Fruit fly (Drosophila melanogaster) whole organism, embryonic: ENCODE data around the gene Sf3b6.
A peak's percentile ranks its signal among the peaks of the same experiment; 100 is the strongest.

Source experiments
- Ada2b ChIP-seq: fragments of 200-800 bp; sonication (Bioruptor generic); IDR thresholded peaks from 2 replicates; pipeline ENCODE4 v1.3.6; 2022; ENCODE audit warnings: missing biosample characterization, missing genetic modification characterization
- Atf-2 ChIP-seq: fragments of 200-800 bp; sonication (Bioruptor generic); optimal IDR thresholded peaks from 2 replicates; lab custom pipeline; 2016; ENCODE audit warnings: missing biosample characterization, missing genetic modification characterization
- CG11247 ChIP-seq: fragments of 200-800 bp; sonication (Bioruptor generic); IDR thresholded peaks from 2 replicates; pipeline ENCODE4 v1.3.6; 2022; ENCODE audit warnings: missing biosample characterization, missing genetic modification characterization
- CG11504 ChIP-seq: fragments of 200-800 bp; sonication (Bioruptor generic); optimal IDR thresholded peaks from 3 replicates; lab custom pipeline; 2019; ENCODE audit warnings: missing biosample characterization, mild to moderate bottlenecking, missing genetic modification characterization, moderate library complexity
- CG12391 ChIP-seq: fragments of 200-800 bp; sonication (Bioruptor generic); optimal IDR thresholded peaks from 3 replicates; lab custom pipeline; 2018; ENCODE audit warnings: missing biosample characterization, mild to moderate bottlenecking, missing genetic modification characterization, moderate library complexity
- CG12744 ChIP-seq: fragments of 200-800 bp; sonication (Bioruptor generic); optimal IDR thresholded peaks from 2 replicates; lab custom pipeline; 2016; ENCODE audit warnings: missing biosample characterization, missing genetic modification characterization
- CG13624 ChIP-seq: fragments of 200-800 bp; sonication (Bioruptor generic); optimal IDR thresholded peaks from 2 replicates; lab custom pipeline; 2016; ENCODE audit warnings: missing biosample characterization, missing genetic modification characterization
- CG1647 ChIP-seq: fragments of 200-800 bp; sonication (Bioruptor generic); optimal IDR thresholded peaks from 3 replicates; lab custom pipeline; 2016; ENCODE audit warnings: missing biosample characterization, missing genetic modification characterization
- CG17186 ChIP-seq: fragments of 200-800 bp; sonication (Bioruptor generic); optimal IDR thresholded peaks from 3 replicates; lab custom pipeline; 2017; ENCODE audit warnings: missing biosample characterization, missing genetic modification reagents, missing genetic modification characterization
- CG17568 ChIP-seq: fragments of 200-800 bp; sonication (Bioruptor generic); optimal IDR thresholded peaks from 2 replicates; lab custom pipeline; 2018; ENCODE audit warnings: missing biosample characterization, mild to moderate bottlenecking, missing genetic modification characterization, moderate library complexity
- CG17802 ChIP-seq: fragments of 200-800 bp; sonication (Bioruptor generic); optimal IDR thresholded peaks from 2 replicates; lab custom pipeline; 2018; ENCODE audit warnings: missing biosample characterization, mild to moderate bottlenecking, missing genetic modification characterization, moderate library complexity
- CG17829 ChIP-seq: fragments of 200-800 bp; optimal IDR thresholded peaks from 2 replicates; lab custom pipeline; 2019; ENCODE audit warnings: missing biosample characterization, mild to moderate bottlenecking, missing genetic modification characterization, moderate library complexity
- CG2199 ChIP-seq: fragments of 200-800 bp; sonication (Bioruptor generic); IDR thresholded peaks from 3 replicates; pipeline ENCODE4 v1.3.6; 2022; ENCODE audit warnings: missing biosample characterization, missing genetic modification characterization
- CG2889 ChIP-seq: fragments of 200-800 bp; sonication (Bioruptor generic); IDR thresholded peaks from 3 replicates; pipeline ENCODE4 v1.3.6; 2022; ENCODE audit warnings: missing biosample characterization, missing genetic modification characterization
- CG30403 ChIP-seq: fragments of 200-800 bp; sonication (Bioruptor generic); optimal IDR thresholded peaks from 3 replicates; lab custom pipeline; 2016; ENCODE audit warnings: missing biosample characterization, missing genetic modification characterization
- CG31441 ChIP-seq: fragments of 200-800 bp; sonication (Bioruptor generic); IDR thresholded peaks from 2 replicates; pipeline ENCODE4 v1.3.6; 2022; ENCODE audit warnings: missing biosample characterization, missing genetic modification characterization
- CG34422 ChIP-seq: fragments of 200-800 bp; sonication (Bioruptor generic); IDR thresholded peaks from 3 replicates; pipeline ENCODE4 v1.3.6; 2022; ENCODE audit warnings: missing biosample characterization, missing genetic modification characterization
- CG43689 ChIP-seq: fragments of 200-800 bp; sonication (Bioruptor generic); IDR thresholded peaks from 2 replicates; pipeline ENCODE4 v1.3.6; 2022; ENCODE audit warnings: missing biosample characterization, missing genetic modification characterization
- CG7271 ChIP-seq: fragments of 200-800 bp; sonication (Bioruptor generic); optimal IDR thresholded peaks from 2 replicates; lab custom pipeline; 2018; ENCODE audit warnings: missing biosample characterization, mild to moderate bottlenecking, missing genetic modification characterization, moderate library complexity
- CG8944 ChIP-seq: fragments of 200-800 bp; sonication (Bioruptor generic); optimal IDR thresholded peaks from 3 replicates; lab custom pipeline; 2016; ENCODE audit warnings: missing biosample characterization, missing genetic modification characterization
- Dfd ChIP-seq, 2 experiments: fragments of >200 bp; optimal IDR thresholded peaks; 2 replicates each; lab custom pipeline; 2017; ENCODE audit warnings: missing biosample characterization in 2 of 2, missing genetic modification characterization in 2 of 2
- Dll ChIP-seq: fragments of 200-800 bp; sonication (Bioruptor generic); IDR thresholded peaks from 4 replicates; pipeline ENCODE4 v1.3.6; 2022; ENCODE audit warnings: missing biosample characterization, missing genetic modification characterization; ENCODE audit not compliant: partially characterized antibody
- Doc3 ChIP-seq: fragments of 200-800 bp; sonication (Bioruptor generic); IDR thresholded peaks from 3 replicates; pipeline ENCODE4 v1.3.6; 2022; ENCODE audit warnings: missing biosample characterization, missing genetic modification characterization; ENCODE audit not compliant: partially characterized antibody
- Gsc ChIP-seq: fragments of 200-800 bp; sonication (Bioruptor generic); IDR thresholded peaks from 2 replicates; pipeline ENCODE4 v1.3.6; 2022; ENCODE audit warnings: missing biosample characterization, missing genetic modification characterization
- Hand ChIP-seq: fragments of 200-800 bp; sonication (Bioruptor generic); optimal IDR thresholded peaks from 2 replicates; lab custom pipeline; 2017; ENCODE audit warnings: mild to moderate bottlenecking, missing biosample characterization, missing genetic modification reagents, missing genetic modification characterization
- NC2α ChIP-seq: fragments of 200-800 bp; sonication (Bioruptor generic); optimal IDR thresholded peaks from 2 replicates; lab custom pipeline; 2016; ENCODE audit warnings: missing biosample characterization, missing genetic modification characterization
- Nf-YB ChIP-seq: fragments of 200-800 bp; sonication (Bioruptor generic); optimal IDR thresholded peaks from 3 replicates; lab custom pipeline; 2019; ENCODE audit warnings: missing biosample characterization, mild to moderate bottlenecking, missing genetic modification characterization, moderate library complexity
- Oaz ChIP-seq: fragments of 200-800 bp; sonication (Bioruptor generic); IDR thresholded peaks from 2 replicates; pipeline ENCODE4 v1.3.6; 2022; ENCODE audit warnings: missing biosample characterization, missing genetic modification characterization
- Poxn ChIP-seq: fragments of 200-800 bp; sonication (Bioruptor generic); IDR thresholded peaks from 2 replicates; pipeline ENCODE4 v1.3.6; 2022; ENCODE audit warnings: missing biosample characterization, missing genetic modification characterization
- Ptx1 ChIP-seq: fragments of 200-800 bp; sonication (Bioruptor generic); IDR thresholded peaks from 2 replicates; pipeline ENCODE4 v1.3.6; 2022; ENCODE audit warnings: missing biosample characterization, missing genetic modification characterization
- Sry-β ChIP-seq: fragments of 200-800 bp; sonication (Bioruptor generic); optimal IDR thresholded peaks from 2 replicates; lab custom pipeline; 2018; ENCODE audit warnings: missing biosample characterization, mild to moderate bottlenecking, missing genetic modification characterization, moderate library complexity
- Taf1 ChIP-seq: fragments of 200-800 bp; sonication (Bioruptor generic); IDR thresholded peaks from 2 replicates; pipeline ENCODE4 v1.3.6; 2022; ENCODE audit warnings: missing biosample characterization, missing genetic modification characterization
- ac ChIP-seq: fragments of 200-800 bp; sonication (Bioruptor generic); optimal IDR thresholded peaks from 3 replicates; lab custom pipeline; 2017; ENCODE audit warnings: missing biosample characterization, mild to moderate bottlenecking, missing genetic modification characterization
- al ChIP-seq: fragments of 200-800 bp; sonication (Bioruptor generic); IDR thresholded peaks from 2 replicates; pipeline ENCODE4 v1.3.6; 2022; ENCODE audit warnings: missing biosample characterization, missing genetic modification characterization
- ap ChIP-seq: fragments of 200-800 bp; sonication (Bioruptor generic); IDR thresholded peaks from 2 replicates; pipeline ENCODE4 v1.3.6; 2022; ENCODE audit warnings: missing biosample characterization, missing genetic modification characterization
- br ChIP-seq: fragments of >200 bp; optimal IDR thresholded peaks from 2 replicates; lab custom pipeline; 2017
- cad ChIP-seq: fragments of >200 bp; optimal IDR thresholded peaks from 2 replicates; lab custom pipeline; 2017; ENCODE audit warnings: missing biosample characterization, missing genetic modification characterization
- cg ChIP-seq: fragments of 200-800 bp; sonication (Bioruptor generic); optimal IDR thresholded peaks from 3 replicates; lab custom pipeline; 2019; ENCODE audit warnings: missing biosample characterization, mild to moderate bottlenecking, missing genetic modification characterization, moderate library complexity
- ems ChIP-seq: fragments of 200-800 bp; sonication (Bioruptor generic); optimal IDR thresholded peaks from 3 replicates; lab custom pipeline; 2016; ENCODE audit warnings: missing biosample characterization, missing genetic modification characterization
- ewg ChIP-seq: fragments of 200-800 bp; sonication (Bioruptor generic); optimal IDR thresholded peaks from 3 replicates; lab custom pipeline; 2017; ENCODE audit warnings: mild to moderate bottlenecking, missing biosample characterization, missing genetic modification reagents, missing genetic modification characterization
- her ChIP-seq: fragments of 200-800 bp; sonication (Bioruptor generic); optimal IDR thresholded peaks from 2 replicates; lab custom pipeline; 2016; ENCODE audit warnings: missing biosample characterization, missing genetic modification characterization
- kay ChIP-seq: fragments of 200-800 bp; sonication (Bioruptor generic); optimal IDR thresholded peaks from 2 replicates; lab custom pipeline; 2016; ENCODE audit warnings: missing biosample characterization, missing genetic modification characterization
- klu ChIP-seq: fragments of 200-800 bp; sonication (Bioruptor generic); IDR thresholded peaks from 2 replicates; pipeline ENCODE4 v1.3.6; 2022; ENCODE audit warnings: missing biosample characterization, missing genetic modification characterization
- lilli ChIP-seq: fragments of 200-800 bp; sonication (Bioruptor generic); optimal IDR thresholded peaks from 3 replicates; lab custom pipeline; 2016; ENCODE audit warnings: missing biosample characterization, missing genetic modification characterization
- lmd ChIP-seq: fragments of 200-800 bp; sonication (Bioruptor generic); IDR thresholded peaks from 2 replicates; pipeline ENCODE4 v1.3.6; 2022; ENCODE audit warnings: missing biosample characterization, missing genetic modification characterization
- row ChIP-seq: fragments of 200-800 bp; sonication (Bioruptor generic); IDR thresholded peaks from 3 replicates; pipeline ENCODE4 v1.3.6; 2022; ENCODE audit warnings: missing biosample characterization, missing genetic modification characterization
- sc ChIP-seq, 3 experiments: fragments of >200 bp in 2 of 3; fragments of 200-800 bp in 1 of 3; sonication (Bioruptor generic) in 1 of 3; optimal IDR thresholded peaks; 2 replicates in 2 of 3; 3 replicates in 1 of 3; lab custom pipeline; 2017; ENCODE audit warnings: mild to moderate bottlenecking in 1 of 3, missing biosample characterization in 1 of 3, missing genetic modification characterization in 1 of 3, missing genetic modification reagents in 1 of 3
- shn ChIP-seq: fragments of 200-800 bp; sonication (Bioruptor generic); optimal IDR thresholded peaks from 3 replicates; lab custom pipeline; 2016; ENCODE audit warnings: missing biosample characterization, missing genetic modification characterization
- slou ChIP-seq: fragments of 200-800 bp; sonication (Bioruptor generic); optimal IDR thresholded peaks from 3 replicates; lab custom pipeline; 2016; ENCODE audit warnings: missing biosample characterization, missing genetic modification characterization
- sna ChIP-seq: fragments of 200-800 bp; sonication (Bioruptor generic); IDR thresholded peaks from 2 replicates; pipeline ENCODE4 v1.3.6; 2022; ENCODE audit warnings: missing biosample characterization, missing genetic modification characterization; ENCODE audit not compliant: partially characterized antibody
- vnd ChIP-seq: fragments of 200-800 bp; sonication (Bioruptor generic); IDR thresholded peaks from 3 replicates; pipeline ENCODE4 v1.3.6; 2022; ENCODE audit warnings: missing biosample characterization, missing genetic modification characterization; ENCODE audit not compliant: partially characterized antibody

The Sf3b6 gene

dm6 chr3L:6215976-6216786 is 23.2 kb upstream of the Sf3b6 start (continued):
- TF ChIP-seq Atf-2: no peak
- peak; percentile 49; the same call in 1 of the 3 replicates for TF ChIP-seq CG2199 (GFP tag; lab: Robert Waterston, UW)
- peak; percentile 49; the same call in 1 of the 3 replicates for TF ChIP-seq CG34422 (GFP tag; lab: Robert Waterston, UW)
- TF ChIP-seq Oaz (GFP tag; lab: Robert Waterston, UW): no peak
- TF ChIP-seq CG7271 (tag; lab: Kevin White, UChicago): no peak
- no peak for TF ChIP-seq slou (GFP tag; lab: Kevin White, UChicago)
- TF ChIP-seq Gsc (GFP tag; lab: Robert Waterston, UW): no peak
- no peak for TF ChIP-seq Ada2b
- no peak for TF ChIP-seq br (lab: Kevin White, UChicago)
- no peak for TF ChIP-seq al (GFP tag; lab: Robert Waterston, UW)
- no peak for TF ChIP-seq CG31441 (GFP tag; lab: Robert Waterston, UW)
- TF ChIP-seq CG17568 (GFP tag; lab: Kevin White, UChicago): no peak
- TF ChIP-seq Dfd (GFP tag; optimal IDR thresholded peaks at IDR 0.05; lab: Kevin White, UChicago): no peak
- TF ChIP-seq Doc3 (GFP tag; lab: Robert Waterston, UW): no peak
- peak; percentile 24 for TF ChIP-seq Nf-YB (GFP tag; lab: Kevin White, UChicago)
- no peak for TF ChIP-seq vnd (GFP tag; lab: Robert Waterston, UW)
- no peak for TF ChIP-seq CG30403
- no peak for TF ChIP-seq cad (GFP tag; lab: Kevin White, UChicago)
- TF ChIP-seq sna: no peak
- peak; percentile 14 for TF ChIP-seq CG12391
- TF ChIP-seq Hand (GFP tag; lab: Kevin White, UChicago): no peak
- no peak for TF ChIP-seq CG43689 (GFP tag; lab: Robert Waterston, UW)
- TF ChIP-seq lmd (GFP tag; lab: Robert Waterston, UW): no peak
- no peak for TF ChIP-seq CG17829 (tag; lab: Kevin White, UChicago)
- TF ChIP-seq NC2α: no peak
- no peak for TF ChIP-seq lilli (GFP tag; lab: Kevin White, UChicago)
- no peak for TF ChIP-seq CG12744 (GFP tag; lab: Kevin White, UChicago)
- TF ChIP-seq ems (GFP tag; lab: Kevin White, UChicago): no peak
- TF ChIP-seq Taf1 (GFP tag; lab: Robert Waterston, UW): no peak
- TF ChIP-seq Sry-β (GFP tag; lab: Kevin White, UChicago): peak; percentile 54
- TF ChIP-seq CG1647 (GFP tag; lab: Kevin White, UChicago): no peak
- TF ChIP-seq shn (GFP tag; lab: Kevin White, UChicago): no peak
- no peak for TF ChIP-seq CG17802 (tag; lab: Kevin White, UChicago)
- TF ChIP-seq Dll: no peak
- TF ChIP-seq CG11504: no peak
- TF ChIP-seq Poxn (GFP tag; lab: Robert Waterston, UW): no peak
- TF ChIP-seq ap (GFP tag; lab: Robert Waterston, UW): no peak
- peak; percentile 4 for TF ChIP-seq CG17186
- no peak for TF ChIP-seq CG11247 (GFP tag; lab: Robert Waterston, UW)
- no peak for TF ChIP-seq her (GFP tag; lab: Kevin White, UChicago)
- TF ChIP-seq CG13624: no peak
- peak; percentile 60 for TF ChIP-seq ac
- no peak for TF ChIP-seq Ptx1
- no peak for TF ChIP-seq ewg (GFP tag; lab: Kevin White, UChicago)
- TF ChIP-seq kay (GFP tag; lab: Kevin White, UChicago): no peak
- TF ChIP-seq CG2889 (GFP tag; lab: Robert Waterston, UW): no peak
- no peak for TF ChIP-seq CG8944
- no peak for TF ChIP-seq sc (optimal IDR thresholded peaks at IDR 0.05; lab: Kevin White, UChicago)
- no peak for TF ChIP-seq sc (GFP tag; optimal IDR thresholded peaks at IDR 0.05; lab: Kevin White, UChicago)
- peak; percentile 43 for TF ChIP-seq cg (GFP tag; lab: Kevin White, UChicago)
- no peak for TF ChIP-seq klu
- no peak for TF ChIP-seq row
